Worm (Caenorhabditis elegans) whole organism, L2 larva: ENCODE data around the gene F53H4.4.

Experiments
- alr-1 ChIP-seq: fragments of 150-350 bp; optimal IDR thresholded peaks from 2 replicates; lab custom pipeline; 2014; ENCODE audit warnings: missing biosample characterization, missing genetic modification characterization
- ama-1 ChIP-seq: fragments of 150-350 bp; optimal IDR thresholded peaks from 2 replicates; lab custom pipeline; 2018; ENCODE audit warnings: inconsistent platforms
- blmp-1 ChIP-seq: sonication (generic microtip); optimal IDR thresholded peaks from 2 replicates; lab custom pipeline; 2017; ENCODE audit warnings: missing genetic modification characterization, mild to moderate bottlenecking, missing compliant biosample characterization, antibody characterized with exemption, moderate library complexity; ENCODE audit not compliant: insufficient read depth
- egl-27 ChIP-seq: sonication (generic microtip); optimal IDR thresholded peaks from 3 replicates; lab custom pipeline; 2017; ENCODE audit warnings: missing biosample characterization, missing genetic modification reagents, missing genetic modification characterization
- mdl-1 ChIP-seq, 2 experiments: fragments of 150-350 bp in 1 of 2; sonication (generic microtip) in 1 of 2; optimal IDR thresholded peaks; 2 replicates each; lab custom pipeline; 2017; ENCODE audit warnings: missing biosample characterization in 2 of 2, missing genetic modification characterization in 2 of 2
- nhr-237 ChIP-seq: fragments of 150-350 bp; optimal IDR thresholded peaks from 2 replicates; lab custom pipeline; 2014; ENCODE audit warnings: missing biosample characterization, missing genetic modification characterization
- snpc-4 ChIP-seq: fragments of 150-350 bp; optimal IDR thresholded peaks from 2 replicates; lab custom pipeline; 2014; ENCODE audit warnings: missing biosample characterization, missing genetic modification characterization

ce11 chrX:15910328-15910727 lies 44.1 kb downstream of the F53H4.4 start, which contains the start of gene npr-33:
- TF ChIP-seq snpc-4 (tag; lab: Kevin White, UChicago), result no peak
- no peak for TF ChIP-seq ama-1 (lab: Kevin White, UChicago)
- TF ChIP-seq blmp-1 (tag; lab: Kevin White, UChicago), result no peak
- no peak for TF ChIP-seq nhr-237
- TF ChIP-seq alr-1, result no peak
- TF ChIP-seq egl-27 (tag; lab: Kevin White, UChicago), result no peak
- TF ChIP-seq mdl-1 (tag; optimal IDR thresholded peaks at IDR 0.05; lab: Kevin White, UChicago), result no peak
